Worm (Caenorhabditis elegans) whole organism, midembryonic: ENCODE data around the gene Y51A2B.2.
"Not testable (repeated sequence)": the region's sequence is repeated elsewhere in the genome, so short reads cannot be mapped to it uniquely, and the experiment has no call there.

Experiments used
- T22C8.4 ChIP-seq: fragments of 200-800 bp; sonication (Bioruptor generic); IDR thresholded peaks from 2 replicates; pipeline ENCODE4 v1.3.6; 2022; ENCODE audit warnings: missing genetic modification characterization, missing compliant biosample characterization
- cog-1 ChIP-seq: sonication (generic microtip); optimal IDR thresholded peaks from 2 replicates; lab custom pipeline; 2016; ENCODE audit warnings: missing genetic modification characterization, missing compliant biosample characterization
- flt-1 ChIP-seq: fragments of 200-800 bp; sonication (Bioruptor generic); IDR thresholded peaks from 2 replicates; pipeline ENCODE4 v1.3.6; 2022; ENCODE audit warnings: missing genetic modification characterization, missing compliant biosample characterization
- klf-2 ChIP-seq: fragments of 200-800 bp; sonication (Bioruptor generic); conservative IDR thresholded peaks from 2 replicates; pipeline ENCODE4 v1.3.6; 2022; ENCODE audit warnings: missing genetic modification reagents, missing genetic modification characterization, missing compliant biosample characterization
- med-1 ChIP-seq: sonication (generic microtip); optimal IDR thresholded peaks from 2 replicates; lab custom pipeline; 2017; ENCODE audit warnings: missing genetic modification characterization, mild to moderate bottlenecking, missing compliant biosample characterization, antibody characterized with exemption, missing genetic modification reagents; ENCODE audit not compliant: insufficient read depth
- ref-1 ChIP-seq: fragments of 200-800 bp; sonication (Bioruptor generic); conservative IDR thresholded peaks from 2 replicates; pipeline ENCODE4 v1.3.6; 2022; ENCODE audit warnings: missing genetic modification reagents, missing genetic modification characterization, missing compliant biosample characterization
- tab-1 ChIP-seq: fragments of 200-800 bp; sonication (Bioruptor generic); IDR thresholded peaks from 2 replicates; pipeline ENCODE4 v1.3.6; 2022; ENCODE audit warnings: missing genetic modification characterization, missing compliant biosample characterization
- ztf-23 ChIP-seq: fragments of 200-800 bp; sonication (Bioruptor generic); IDR thresholded peaks from 2 replicates; pipeline ENCODE4 v1.3.6; 2022; ENCODE audit warnings: missing genetic modification reagents, missing genetic modification characterization, missing compliant biosample characterization
- ztf-29 ChIP-seq: fragments of 200-800 bp; sonication (Bioruptor generic); IDR thresholded peaks from 2 replicates; pipeline ENCODE4 v1.3.6; 2022; ENCODE audit warnings: missing genetic modification reagents, missing genetic modification characterization, missing compliant biosample characterization

Gene Y51A2B.2

ce11 chrV:18394203-18394602, 19.9 kb downstream of the Y51A2B.2 start, which contains the start of gene Y51A2B.6:
Gene Y51A2B.6 (minus strand): TSS chrV:18394303.
- TF ChIP-seq ztf-29 (GFP tag; lab: Robert Waterston, UW) = no peak

ce11 chrV:18395649-18396048, 21.4 kb downstream of the Y51A2B.2 start, which contains the start of gene Y51A2B.9:
Gene Y51A2B.9 (minus strand): TSS chrV:18395749.
- TF ChIP-seq T22C8.4 = no peak
- no peak for TF ChIP-seq ref-1
- no peak for TF ChIP-seq flt-1 (GFP tag; lab: Robert Waterston, UW)
- no peak for TF ChIP-seq ztf-29 (GFP tag; lab: Robert Waterston, UW)
- TF ChIP-seq med-1 = no peak
- TF ChIP-seq tab-1 (GFP tag; lab: Robert Waterston, UW) = no peak
- no peak for TF ChIP-seq klf-2 (GFP tag; lab: Robert Waterston, UW)

ce11 chrV:18397814-18398213, 23.5 kb downstream of the Y51A2B.2 start, which contains the start of gene Y51A2B.16:
Gene Y51A2B.16 (minus strand): TSS chrV:18397914.
- no peak for TF ChIP-seq ztf-23 (GFP tag; lab: Robert Waterston, UW)
- TF ChIP-seq med-1 = no peak
- TF ChIP-seq flt-1 (GFP tag; lab: Robert Waterston, UW) = no peak
- no peak for TF ChIP-seq T22C8.4
- TF ChIP-seq tab-1 (GFP tag; lab: Robert Waterston, UW) = no peak
- no peak for TF ChIP-seq ztf-29 (GFP tag; lab: Robert Waterston, UW)

ce11 chrV:18402743-18403142, 28.4 kb downstream of the Y51A2B.2 start:
- no peak for TF ChIP-seq T22C8.4
- no peak for TF ChIP-seq ztf-29 (GFP tag; lab: Robert Waterston, UW)
- no peak for TF ChIP-seq flt-1 (GFP tag; lab: Robert Waterston, UW)
- no peak for TF ChIP-seq klf-2 (GFP tag; lab: Robert Waterston, UW)
- no peak for TF ChIP-seq cog-1 (tag; lab: Kevin White, UChicago)

- not testable (repeated sequence) for TF ChIP-seq ztf-23 (GFP tag; lab: Robert Waterston, UW); T22C8.4; med-1
Measured at ce11 chrV:18404767-18405166, 30.5 kb downstream of the Y51A2B.2 start, which contains the start of gene srh-209. Gene srh-209 (minus strand): TSS chrV:18404867.

ce11 chrV:18410142-18410541, 35.8 kb downstream of the Y51A2B.2 start, which contains the start of gene srh-207:
Gene srh-207 (minus strand): TSS chrV:18410242.
- no peak for TF ChIP-seq flt-1 (GFP tag; lab: Robert Waterston, UW)
- no peak for TF ChIP-seq klf-2 (GFP tag; lab: Robert Waterston, UW)
- no peak for TF ChIP-seq ztf-29 (GFP tag; lab: Robert Waterston, UW)
- TF ChIP-seq ref-1 = no peak
- no peak for TF ChIP-seq cog-1 (tag; lab: Kevin White, UChicago)
- no peak for TF ChIP-seq T22C8.4
- no peak for TF ChIP-seq ztf-23 (GFP tag; lab: Robert Waterston, UW)
- TF ChIP-seq tab-1 (GFP tag; lab: Robert Waterston, UW) = no peak
- TF ChIP-seq med-1 = no peak

ce11 chrV:18412351-18412750, 38.1 kb downstream of the Y51A2B.2 start:
- TF ChIP-seq klf-2 (GFP tag; lab: Robert Waterston, UW) (no peak), ref-1 (no peak), T22C8.4 (no peak), ztf-23 (GFP tag; lab: Robert Waterston, UW) (no peak), cog-1 (tag; lab: Kevin White, UChicago) (no peak), ztf-29 (GFP tag; lab: Robert Waterston, UW) (no peak), flt-1 (GFP tag; lab: Robert Waterston, UW) (no peak), med-1 (no peak), tab-1 (GFP tag; lab: Robert Waterston, UW) (no peak)

ce11 chrV:18412887-18413286, 38.6 kb downstream of the Y51A2B.2 start, which contains the start of gene ZK262.2:
Gene ZK262.2 (minus strand): TSS chrV:18412987.
- no peak for TF ChIP-seq ref-1
- no peak for TF ChIP-seq flt-1 (GFP tag; lab: Robert Waterston, UW)
- no peak for TF ChIP-seq T22C8.4
- TF ChIP-seq klf-2 (GFP tag; lab: Robert Waterston, UW) = no peak
- no peak for TF ChIP-seq ztf-23 (GFP tag; lab: Robert Waterston, UW)
- TF ChIP-seq cog-1 (tag; lab: Kevin White, UChicago) = no peak
- no peak for TF ChIP-seq ztf-29 (GFP tag; lab: Robert Waterston, UW)
- TF ChIP-seq med-1 = no peak
- no peak for TF ChIP-seq tab-1 (GFP tag; lab: Robert Waterston, UW)

ce11 chrV:18414051-18414450, 39.8 kb downstream of the Y51A2B.2 start, which contains the start of gene txt-8:
Gene txt-8 (plus strand): TSS chrV:18414351.
- TF ChIP-seq klf-2 (GFP tag; lab: Robert Waterston, UW) (no peak), flt-1 (GFP tag; lab: Robert Waterston, UW) (no peak), T22C8.4 (no peak), med-1 (no peak), cog-1 (tag; lab: Kevin White, UChicago) (no peak), ztf-29 (GFP tag; lab: Robert Waterston, UW) (no peak), tab-1 (GFP tag; lab: Robert Waterston, UW) (no peak), ztf-23 (GFP tag; lab: Robert Waterston, UW) (no peak), ref-1 (no peak)

- TF ChIP-seq T22C8.4 = no peak
- TF ChIP-seq cog-1 (tag; lab: Kevin White, UChicago) = no peak
- TF ChIP-seq klf-2 (GFP tag; lab: Robert Waterston, UW) = no peak
- no peak for TF ChIP-seq ref-1
- TF ChIP-seq med-1 = no peak
- no peak for TF ChIP-seq flt-1 (GFP tag; lab: Robert Waterston, UW)
- TF ChIP-seq ztf-29 (GFP tag; lab: Robert Waterston, UW) = no peak
- no peak for TF ChIP-seq ztf-23 (GFP tag; lab: Robert Waterston, UW)
- TF ChIP-seq tab-1 (GFP tag; lab: Robert Waterston, UW) = no peak
Measured at ce11 chrV:18420797-18421196, 46.5 kb downstream of the Y51A2B.2 start, which contains the start of gene srj-26. Gene srj-26 (plus strand): TSS chrV:18421097.
